Fruit fly (Drosophila melanogaster) whole organism, embryonic: ENCODE data around the gene BTBD9.
A peak's percentile ranks its signal among the peaks of the same experiment; 100 is the strongest.

Source experiments
- Atf3 ChIP-seq: fragments of 200-800 bp; sonication (Bioruptor generic); optimal IDR thresholded peaks from 3 replicates; lab custom pipeline; 2016; ENCODE audit warnings: missing biosample characterization, missing genetic modification characterization
- Bgb ChIP-seq: fragments of 200-800 bp; sonication (Bioruptor generic); IDR thresholded peaks from 2 replicates; pipeline ENCODE4 v1.3.6; 2022; ENCODE audit warnings: missing biosample characterization, missing genetic modification characterization; ENCODE audit not compliant: partially characterized antibody
- CG11247 ChIP-seq: fragments of 200-800 bp; sonication (Bioruptor generic); IDR thresholded peaks from 2 replicates; pipeline ENCODE4 v1.3.6; 2022; ENCODE audit warnings: missing biosample characterization, missing genetic modification characterization
- CG11696 ChIP-seq: fragments of 200-800 bp; sonication (Bioruptor generic); IDR thresholded peaks from 2 replicates; pipeline ENCODE4 v1.3.6; 2022; ENCODE audit warnings: missing biosample characterization, missing genetic modification characterization
- CG12236 ChIP-seq: fragments of 200-800 bp; sonication (Bioruptor generic); optimal IDR thresholded peaks from 2 replicates; lab custom pipeline; 2016; ENCODE audit warnings: missing biosample characterization, missing genetic modification characterization
- CG12659 ChIP-seq: fragments of 200-800 bp; sonication (Bioruptor generic); optimal IDR thresholded peaks from 3 replicates; lab custom pipeline; 2017; ENCODE audit warnings: mild to moderate bottlenecking, missing biosample characterization, missing genetic modification reagents, missing genetic modification characterization
- CG13424 ChIP-seq: fragments of 200-800 bp; sonication (Bioruptor generic); optimal IDR thresholded peaks from 2 replicates; lab custom pipeline; 2019; ENCODE audit warnings: missing biosample characterization, mild to moderate bottlenecking, missing genetic modification characterization, moderate library complexity
- CG14441 ChIP-seq: fragments of 200-800 bp; sonication (Bioruptor generic); IDR thresholded peaks from 2 replicates; pipeline ENCODE4 v1.3.6; 2022; ENCODE audit warnings: missing biosample characterization, missing genetic modification characterization
- CG15479 ChIP-seq: fragments of 200-800 bp; sonication (Bioruptor generic); optimal IDR thresholded peaks from 3 replicates; lab custom pipeline; 2019; ENCODE audit warnings: missing biosample characterization, mild to moderate bottlenecking, missing genetic modification characterization, moderate library complexity
- CG17359 ChIP-seq: fragments of 200-800 bp; sonication (Bioruptor generic); optimal IDR thresholded peaks from 3 replicates; lab custom pipeline; 2018; ENCODE audit warnings: missing biosample characterization, mild to moderate bottlenecking, missing genetic modification characterization, moderate library complexity
- CG17829 ChIP-seq: fragments of 200-800 bp; optimal IDR thresholded peaks from 2 replicates; lab custom pipeline; 2019; ENCODE audit warnings: missing biosample characterization, mild to moderate bottlenecking, missing genetic modification characterization, moderate library complexity
- CG2678 ChIP-seq: fragments of 200-800 bp; sonication (Bioruptor generic); optimal IDR thresholded peaks from 3 replicates; lab custom pipeline; 2019; ENCODE audit warnings: missing biosample characterization, mild to moderate bottlenecking, missing genetic modification characterization, moderate library complexity
- CG31388 ChIP-seq: fragments of 200-800 bp; sonication (Bioruptor generic); optimal IDR thresholded peaks from 2 replicates; lab custom pipeline; 2016; ENCODE audit warnings: missing biosample characterization, missing genetic modification characterization
- CG34422 ChIP-seq: fragments of 200-800 bp; sonication (Bioruptor generic); IDR thresholded peaks from 3 replicates; pipeline ENCODE4 v1.3.6; 2022; ENCODE audit warnings: missing biosample characterization, missing genetic modification characterization
- CG3847 ChIP-seq: fragments of 200-800 bp; sonication (Bioruptor generic); IDR thresholded peaks from 2 replicates; pipeline ENCODE4 v1.3.6; 2022; ENCODE audit warnings: missing biosample characterization, missing genetic modification characterization
- CG7271 ChIP-seq: fragments of 200-800 bp; sonication (Bioruptor generic); optimal IDR thresholded peaks from 2 replicates; lab custom pipeline; 2018; ENCODE audit warnings: missing biosample characterization, mild to moderate bottlenecking, missing genetic modification characterization, moderate library complexity
- CG8290 ChIP-seq, 3 experiments: fragments of 200-800 bp; sonication (Bioruptor generic); optimal IDR thresholded peaks; 2 replicates each; lab custom pipeline; 2016 to 2019; ENCODE audit warnings: missing biosample characterization in 3 of 3, missing genetic modification characterization in 3 of 3, mild to moderate bottlenecking in 2 of 3, moderate library complexity in 1 of 3
- CHES-1-like ChIP-seq: fragments of 200-800 bp; sonication (Bioruptor generic); optimal IDR thresholded peaks from 2 replicates; lab custom pipeline; 2016; ENCODE audit warnings: missing biosample characterization, missing genetic modification characterization
- Dbx ChIP-seq: fragments of 200-800 bp; sonication (Bioruptor generic); IDR thresholded peaks from 3 replicates; pipeline ENCODE4 v1.3.6; 2022; ENCODE audit warnings: missing biosample characterization, missing genetic modification characterization
- Dip3 ChIP-seq: fragments of 200-800 bp; sonication (Bioruptor generic); optimal IDR thresholded peaks from 3 replicates; lab custom pipeline; 2016; ENCODE audit warnings: missing biosample characterization, missing genetic modification characterization
- Doc2 ChIP-seq: fragments of 200-800 bp; sonication (Bioruptor generic); IDR thresholded peaks from 2 replicates; pipeline ENCODE4 v1.3.6; 2022; ENCODE audit warnings: missing biosample characterization, missing genetic modification characterization
- NFAT ChIP-seq: fragments of 200-800 bp; sonication (Bioruptor generic); IDR thresholded peaks from 2 replicates; pipeline ENCODE4 v1.3.6; 2022; ENCODE audit warnings: missing biosample characterization, missing genetic modification characterization
- Neu2 ChIP-seq: fragments of 200-800 bp; sonication (Bioruptor generic); optimal IDR thresholded peaks from 3 replicates; lab custom pipeline; 2016; ENCODE audit warnings: missing biosample characterization, missing genetic modification characterization, borderline replicate concordance
- Optix ChIP-seq: fragments of 200-800 bp; sonication (Bioruptor generic); IDR thresholded peaks from 3 replicates; pipeline ENCODE4 v1.3.6; 2022; ENCODE audit warnings: missing biosample characterization, missing genetic modification characterization
- Six4 ChIP-seq: fragments of 200-800 bp; sonication (Bioruptor generic); optimal IDR thresholded peaks from 2 replicates; lab custom pipeline; 2016; ENCODE audit warnings: missing biosample characterization, missing genetic modification characterization
- Spps ChIP-seq: fragments of 200-800 bp; sonication (Bioruptor generic); optimal IDR thresholded peaks from 2 replicates; lab custom pipeline; 2018; ENCODE audit warnings: missing biosample characterization, mild to moderate bottlenecking, missing genetic modification characterization
- Xbp1 ChIP-seq: fragments of 200-800 bp; sonication (Bioruptor generic); optimal IDR thresholded peaks from 3 replicates; lab custom pipeline; 2016; ENCODE audit warnings: missing biosample characterization, mild to moderate bottlenecking, missing genetic modification characterization
- chinmo ChIP-seq: fragments of 200-800 bp; sonication (Bioruptor generic); IDR thresholded peaks from 4 replicates; pipeline ENCODE4 v1.3.6; 2022; ENCODE audit warnings: missing biosample characterization, missing genetic modification characterization; ENCODE audit not compliant: partially characterized antibody
- chn ChIP-seq: fragments of 200-800 bp; sonication (Bioruptor generic); optimal IDR thresholded peaks from 2 replicates; lab custom pipeline; 2016; ENCODE audit warnings: missing biosample characterization, missing genetic modification characterization
- eve ChIP-seq, 2 experiments: fragments of >200 bp; optimal IDR thresholded peaks; 2 replicates each; lab custom pipeline; 2017; ENCODE audit warnings: missing biosample characterization in 2 of 2, missing genetic modification characterization in 2 of 2
- gcm ChIP-seq: fragments of 200-800 bp; sonication (Bioruptor generic); optimal IDR thresholded peaks from 2 replicates; lab custom pipeline; 2019; ENCODE audit warnings: missing biosample characterization, mild to moderate bottlenecking, missing genetic modification characterization, moderate library complexity
- gsb ChIP-seq: fragments of 200-800 bp; sonication (Bioruptor generic); IDR thresholded peaks from 2 replicates; pipeline ENCODE4 v1.3.6; 2022; ENCODE audit warnings: missing biosample characterization, missing genetic modification characterization
- kni ChIP-seq: fragments of 200-800 bp; sonication (Bioruptor generic); optimal IDR thresholded peaks from 3 replicates; lab custom pipeline; 2017; ENCODE audit warnings: mild to moderate bottlenecking, missing biosample characterization, missing genetic modification reagents, missing genetic modification characterization
- lola ChIP-seq, 3 experiments: fragments of >200 bp in 2 of 3; fragments of 200-800 bp in 1 of 3; sonication (Bioruptor generic) in 1 of 3; optimal IDR thresholded peaks; 2 replicates each; lab custom pipeline; 2017 to 2019; ENCODE audit warnings: missing biosample characterization in 3 of 3, missing genetic modification characterization in 3 of 3, mild to moderate bottlenecking in 1 of 3, moderate library complexity in 1 of 3
- mirr ChIP-seq: fragments of 200-800 bp; sonication (Bioruptor generic); optimal IDR thresholded peaks from 3 replicates; lab custom pipeline; 2018; ENCODE audit warnings: missing biosample characterization, mild to moderate bottlenecking, missing genetic modification characterization
- mld ChIP-seq: fragments of 200-800 bp; sonication (Bioruptor generic); IDR thresholded peaks from 3 replicates; pipeline ENCODE4 v1.3.6; 2022; ENCODE audit warnings: missing biosample characterization, missing genetic modification characterization; ENCODE audit not compliant: partially characterized antibody
- oc ChIP-seq: fragments of 200-800 bp; sonication (Bioruptor generic); optimal IDR thresholded peaks from 2 replicates; lab custom pipeline; 2018; ENCODE audit warnings: missing biosample characterization, mild to moderate bottlenecking, missing genetic modification characterization, moderate library complexity
- onecut ChIP-seq: fragments of 200-800 bp; sonication (Bioruptor generic); IDR thresholded peaks from 2 replicates; pipeline ENCODE4 v1.3.6; 2022; ENCODE audit warnings: missing biosample characterization, missing genetic modification characterization
- otp ChIP-seq: fragments of 200-800 bp; sonication (Bioruptor generic); IDR thresholded peaks from 3 replicates; pipeline ENCODE4, ENCODE4 v1.3.6; 2022; ENCODE audit warnings: missing biosample characterization, missing genetic modification characterization
- pho ChIP-seq: fragments of 200-800 bp; sonication (Bioruptor generic); optimal IDR thresholded peaks from 2 replicates; lab custom pipeline; 2016; ENCODE audit warnings: missing biosample characterization, missing genetic modification characterization
- pros ChIP-seq: fragments of 200-800 bp; sonication (Bioruptor generic); optimal IDR thresholded peaks from 3 replicates; lab custom pipeline; 2019; ENCODE audit warnings: missing biosample characterization, mild to moderate bottlenecking, missing genetic modification characterization, moderate library complexity
- row ChIP-seq: fragments of 200-800 bp; sonication (Bioruptor generic); IDR thresholded peaks from 3 replicates; pipeline ENCODE4 v1.3.6; 2022; ENCODE audit warnings: missing biosample characterization, missing genetic modification characterization
- sc ChIP-seq, 3 experiments: fragments of >200 bp in 2 of 3; fragments of 200-800 bp in 1 of 3; sonication (Bioruptor generic) in 1 of 3; optimal IDR thresholded peaks; 2 replicates in 2 of 3; 3 replicates in 1 of 3; lab custom pipeline; 2017; ENCODE audit warnings: mild to moderate bottlenecking in 1 of 3, missing biosample characterization in 1 of 3, missing genetic modification characterization in 1 of 3, missing genetic modification reagents in 1 of 3
- sens-2 ChIP-seq: fragments of 200-800 bp; sonication (Bioruptor generic); IDR thresholded peaks from 2 replicates; pipeline ENCODE4 v1.3.6; 2022; ENCODE audit warnings: missing biosample characterization, missing genetic modification characterization
- shn ChIP-seq: fragments of 200-800 bp; sonication (Bioruptor generic); optimal IDR thresholded peaks from 3 replicates; lab custom pipeline; 2016; ENCODE audit warnings: missing biosample characterization, missing genetic modification characterization
- slp2 ChIP-seq: fragments of 200-800 bp; sonication (Bioruptor generic); optimal IDR thresholded peaks from 2 replicates; lab custom pipeline; 2016; ENCODE audit warnings: missing biosample characterization, missing genetic modification characterization
- tna ChIP-seq: fragments of 200-800 bp; sonication (Bioruptor generic); IDR thresholded peaks from 2 replicates; pipeline ENCODE4 v1.3.6; 2022; ENCODE audit warnings: missing biosample characterization, missing genetic modification characterization; ENCODE audit not compliant: partially characterized antibody
- toy ChIP-seq: fragments of 200-800 bp; sonication (Bioruptor generic); IDR thresholded peaks from 2 replicates; pipeline ENCODE4 v1.3.6; 2022; ENCODE audit warnings: missing biosample characterization, missing genetic modification characterization
- trh ChIP-seq: fragments of 200-800 bp; sonication (Bioruptor generic); optimal IDR thresholded peaks from 2 replicates; lab custom pipeline; 2016; ENCODE audit warnings: missing biosample characterization, missing genetic modification characterization
- yki ChIP-seq: fragments of >200 bp; optimal IDR thresholded peaks from 3 replicates; lab custom pipeline; 2018

BTBD9 gene

dm6 chrX:10757616-10758078, 10.7 kb upstream of the BTBD9 start, which contains the start of gene Rph (continued):
- TF ChIP-seq Bgb (GFP tag; lab: Robert Waterston, UW) (no peak; the same call in 1 of the 2 replicates), kni (GFP tag; lab: Kevin White, UChicago) (no peak), NFAT (GFP tag; lab: Robert Waterston, UW) (no peak), CG13424 (no peak), oc (tag; lab: Kevin White, UChicago) (no peak), pros (GFP tag; lab: Kevin White, UChicago) (no peak), toy (GFP tag; lab: Robert Waterston, UW) (no peak), Neu2 (GFP tag; lab: Kevin White, UChicago) (no peak), shn (GFP tag; lab: Kevin White, UChicago) (no peak), slp2 (GFP tag; lab: Kevin White, UChicago) (no peak), CG31388 (GFP tag; lab: Kevin White, UChicago) (no peak), chinmo (GFP tag; lab: Robert Waterston, UW) (0 out of 4 replicates have a peak, but pooled peaks have one; percentile 21), Optix (GFP tag; lab: Robert Waterston, UW) (no peak), mld (GFP tag; lab: Robert Waterston, UW) (no peak), CG11247 (GFP tag; lab: Robert Waterston, UW) (no peak), Six4 (GFP tag; lab: Kevin White, UChicago) (no peak), sc (optimal IDR thresholded peaks at IDR 0.05; lab: Kevin White, UChicago) (no peak), sc (GFP tag; optimal IDR thresholded peaks at IDR 0.05; lab: Kevin White, UChicago) (no peak), CHES-1-like (GFP tag; lab: Kevin White, UChicago) (no peak), trh (GFP tag; lab: Kevin White, UChicago) (no peak), gsb (GFP tag; lab: Robert Waterston, UW) (no peak), CG15479 (GFP tag; lab: Kevin White, UChicago) (no peak), yki (lab: Kevin White, UChicago) (no peak), Doc2 (GFP tag; lab: Robert Waterston, UW) (no peak), CG12236 (GFP tag; lab: Kevin White, UChicago) (no peak), CG34422 (GFP tag; lab: Robert Waterston, UW) (no peak), Dip3 (no peak), Spps (no peak), tna (GFP tag; lab: Robert Waterston, UW) (no peak), eve (GFP tag; optimal IDR thresholded peaks at IDR 0.05; lab: Kevin White, UChicago) (no peak), CG11696 (GFP tag; lab: Robert Waterston, UW) (no peak), Xbp1 (GFP tag; lab: Kevin White, UChicago) (no peak), pho (GFP tag; lab: Kevin White, UChicago) (no peak), lola (GFP tag; optimal IDR thresholded peaks at IDR 0.05; lab: Kevin White, UChicago) (no peak), CG3847 (peak; percentile 30; the same call in 1 of the 2 replicates), gcm (no peak), sens-2 (GFP tag; lab: Robert Waterston, UW) (no peak), CG14441 (no peak), CG8290 (GFP tag; optimal IDR thresholded peaks at IDR 0.05; lab: Kevin White, UChicago) (no peak), CG8290 (tag; optimal IDR thresholded peaks at IDR 0.05; lab: Kevin White, UChicago) (no peak), CG17359 (peak; percentile 11), CG7271 (tag; lab: Kevin White, UChicago) (no peak), row (GFP tag; lab: Robert Waterston, UW) (peak; percentile 64), mirr (no peak), otp (no peak), CG2678 (tag; lab: Kevin White, UChicago) (peak; percentile 29), chn (GFP tag; lab: Kevin White, UChicago) (no peak), CG17829 (tag; lab: Kevin White, UChicago) (no peak), onecut (GFP tag; lab: Robert Waterston, UW) (no peak), Dbx (no peak), Atf3 (GFP tag; lab: Kevin White, UChicago) (no peak), CG12659 (GFP tag; lab: Kevin White, UChicago) (peak; percentile 18)
